Worm (Caenorhabditis elegans) whole organism, young adult: ENCODE results near the gene F37H8.5.

ENCODE experiments used
- B0261.1 ChIP-seq: sonication (generic microtip); optimal IDR thresholded peaks from 2 replicates; lab custom pipeline; 2016; ENCODE audit warnings: mild to moderate bottlenecking, missing genetic modification characterization, moderate library complexity, missing compliant biosample characterization
- B0336.3 ChIP-seq: fragments of 200-800 bp; sonication (Bioruptor generic); IDR thresholded peaks from 2 replicates; pipeline ENCODE4 v1.3.6; 2022; ENCODE audit warnings: missing genetic modification characterization, missing compliant biosample characterization
- D2030.7 ChIP-seq: fragments of 200-800 bp; sonication (Bioruptor generic); IDR thresholded peaks from 2 replicates; pipeline ENCODE4 v1.3.6; 2022; ENCODE audit warnings: missing genetic modification reagents, missing genetic modification characterization, missing compliant biosample characterization
- F10E7.11 ChIP-seq: sonication (generic microtip); optimal IDR thresholded peaks from 2 replicates; lab custom pipeline; 2017; ENCODE audit warnings: mild to moderate bottlenecking, missing genetic modification characterization, moderate library complexity, missing compliant biosample characterization
- F37B4.10 ChIP-seq: fragments of 200-800 bp; sonication (Bioruptor generic); IDR thresholded peaks from 2 replicates; pipeline ENCODE4 v1.3.6; 2022; ENCODE audit warnings: missing genetic modification characterization, missing compliant biosample characterization
- F49E8.2 ChIP-seq: sonication (generic microtip); optimal IDR thresholded peaks from 3 replicates; lab custom pipeline; 2017; ENCODE audit warnings: missing genetic modification characterization, mild to moderate bottlenecking, missing compliant biosample characterization, antibody characterized with exemption, moderate library complexity; ENCODE audit not compliant: insufficient read depth
- F52B5.7 ChIP-seq: sonication (generic microtip); optimal IDR thresholded peaks from 2 replicates; lab custom pipeline; 2016; ENCODE audit warnings: mild to moderate bottlenecking, missing genetic modification characterization, missing compliant biosample characterization
- F55B11.4 ChIP-seq: sonication (generic microtip); optimal IDR thresholded peaks from 2 replicates; lab custom pipeline; 2016; ENCODE audit warnings: missing compliant biosample characterization, missing genetic modification characterization, borderline replicate concordance; ENCODE audit not compliant: insufficient read depth
- K11D2.4 ChIP-seq: fragments of 200-800 bp; sonication (Bioruptor generic); IDR thresholded peaks from 2 replicates; pipeline ENCODE4 v1.3.6; 2022; ENCODE audit warnings: missing genetic modification reagents, missing genetic modification characterization, missing compliant biosample characterization
- Y53F4B.3 ChIP-seq: fragments of 200-800 bp; sonication (Bioruptor generic); IDR thresholded peaks from 2 replicates; pipeline ENCODE4 v1.3.6; 2022; ENCODE audit warnings: missing genetic modification reagents, missing genetic modification characterization, missing compliant biosample characterization
- Y67H2A.10 ChIP-seq: fragments of 200-800 bp; sonication (Bioruptor generic); conservative IDR thresholded peaks from 2 replicates; pipeline ENCODE4 v1.3.6; 2022; ENCODE audit warnings: missing genetic modification reagents, missing genetic modification characterization, missing compliant biosample characterization
- Y95B8A.8 ChIP-seq: fragments of 200-800 bp; sonication (Bioruptor generic); IDR thresholded peaks from 2 replicates; pipeline ENCODE4 v1.3.6; 2022; ENCODE audit warnings: missing genetic modification reagents, missing genetic modification characterization, missing compliant biosample characterization
- ZK185.1 ChIP-seq: sonication (generic microtip); optimal IDR thresholded peaks from 2 replicates; lab custom pipeline; 2016; ENCODE audit warnings: mild to moderate bottlenecking, missing genetic modification characterization, missing compliant biosample characterization; ENCODE audit not compliant: poor library complexity, severe bottlenecking
- attf-3 ChIP-seq: fragments of 200-800 bp; sonication (Bioruptor generic); conservative IDR thresholded peaks from 2 replicates; pipeline ENCODE4 v1.3.6; 2022; ENCODE audit warnings: missing genetic modification reagents, missing genetic modification characterization, missing compliant biosample characterization
- bed-2 ChIP-seq: fragments of 200-800 bp; sonication (Bioruptor generic); IDR thresholded peaks from 2 replicates; pipeline ENCODE4 v1.3.6; 2022; ENCODE audit warnings: missing genetic modification reagents, missing genetic modification characterization, missing compliant biosample characterization
- cebp-1 ChIP-seq, 2 experiments: fragments of 200-800 bp in 1 of 2; sonication (Bioruptor generic) in 1 of 2; sonication (generic microtip) in 1 of 2; IDR thresholded peaks in 1 of 2; optimal IDR thresholded peaks in 1 of 2; 2 replicates each; pipeline versions ENCODE4 v1.3.6 to Lab custom; 2017 to 2022; ENCODE audit warnings: missing compliant biosample characterization in 2 of 2, missing genetic modification characterization in 2 of 2, mild to moderate bottlenecking in 1 of 2, missing genetic modification reagents in 1 of 2, moderate library complexity in 1 of 2
- cebp-2 ChIP-seq: fragments of 200-800 bp; sonication (Bioruptor generic); IDR thresholded peaks from 2 replicates; pipeline ENCODE4 v1.3.6; 2022; ENCODE audit warnings: missing genetic modification characterization, missing compliant biosample characterization
- ceh-100 ChIP-seq: fragments of 200-800 bp; sonication (Bioruptor generic); IDR thresholded peaks from 2 replicates; pipeline ENCODE4 v1.3.6; 2022; ENCODE audit warnings: missing genetic modification reagents, missing genetic modification characterization, missing compliant biosample characterization
- ceh-27 ChIP-seq: fragments of 200-800 bp; sonication (Bioruptor generic); optimal IDR thresholded peaks from 2 replicates; lab custom pipeline; 2018; ENCODE audit warnings: mild to moderate bottlenecking, missing genetic modification characterization, moderate library complexity, missing compliant biosample characterization
- dox-1 ChIP-seq: fragments of 200-800 bp; sonication (Bioruptor generic); IDR thresholded peaks from 2 replicates; pipeline ENCODE4 v1.3.6; 2022; ENCODE audit warnings: missing genetic modification reagents, missing genetic modification characterization, missing compliant biosample characterization
- dpff-1 ChIP-seq: sonication (generic microtip); optimal IDR thresholded peaks from 2 replicates; lab custom pipeline; 2017; ENCODE audit warnings: mild to moderate bottlenecking, missing genetic modification characterization, missing compliant biosample characterization
- dpl-1 ChIP-seq: fragments of 150-350 bp; optimal IDR thresholded peaks from 2 replicates; lab custom pipeline; 2014; ENCODE audit warnings: missing biosample characterization, missing genetic modification reagents, missing genetic modification characterization
- efl-1 ChIP-seq: fragments of 150-350 bp; optimal IDR thresholded peaks from 2 replicates; lab custom pipeline; 2014; ENCODE audit warnings: missing biosample characterization, missing genetic modification reagents, missing genetic modification characterization
- egl-44 ChIP-seq: fragments of 200-800 bp; sonication (Bioruptor generic); IDR thresholded peaks from 2 replicates; pipeline ENCODE4 v1.3.6; 2022; ENCODE audit warnings: missing genetic modification reagents, missing genetic modification characterization, missing compliant biosample characterization
- fkh-3 ChIP-seq: sonication (generic microtip); optimal IDR thresholded peaks from 2 replicates; lab custom pipeline; 2016; ENCODE audit warnings: mild to moderate bottlenecking, missing genetic modification characterization, missing compliant biosample characterization
- hmg-1.2 ChIP-seq: fragments of 200-800 bp; sonication (Bioruptor generic); IDR thresholded peaks from 2 replicates; pipeline ENCODE4 v1.3.6; 2022; ENCODE audit warnings: missing genetic modification reagents, missing genetic modification characterization, missing compliant biosample characterization
- hsf-1 ChIP-seq: fragments of 200-800 bp; sonication (Bioruptor generic); IDR thresholded peaks from 2 replicates; pipeline ENCODE4 v1.3.6; 2022; ENCODE audit warnings: missing genetic modification reagents, missing genetic modification characterization, missing compliant biosample characterization
- let-526 ChIP-seq: fragments of 200-800 bp; sonication (Bioruptor generic); IDR thresholded peaks from 2 replicates; pipeline ENCODE4 v1.3.6; 2022; ENCODE audit warnings: missing genetic modification reagents, missing genetic modification characterization, missing compliant biosample characterization
- let-607 ChIP-seq, 2 experiments: fragments of 200-800 bp in 1 of 2; sonication (Bioruptor generic) in 1 of 2; sonication (generic microtip) in 1 of 2; optimal IDR thresholded peaks; 2 replicates each; lab custom pipeline; 2016 to 2018; ENCODE audit warnings: mild to moderate bottlenecking in 2 of 2, missing compliant biosample characterization in 2 of 2, missing genetic modification characterization in 2 of 2, moderate library complexity in 2 of 2, missing genotype in 1 of 2
- lin-40 ChIP-seq: sonication (generic microtip); optimal IDR thresholded peaks from 2 replicates; lab custom pipeline; 2016; ENCODE audit warnings: missing genetic modification characterization, mild to moderate bottlenecking, missing compliant biosample characterization, missing genotype, missing genetic modification reagents
- lin-54 ChIP-seq: fragments of 200-800 bp; sonication (Bioruptor generic); optimal IDR thresholded peaks from 2 replicates; lab custom pipeline; 2018; ENCODE audit warnings: mild to moderate bottlenecking, missing genetic modification characterization, missing compliant biosample characterization
- lsl-1 ChIP-seq: fragments of 200-800 bp; sonication (Bioruptor generic); optimal IDR thresholded peaks from 2 replicates; lab custom pipeline; 2018; ENCODE audit warnings: mild to moderate bottlenecking, missing genetic modification characterization, moderate library complexity, missing compliant biosample characterization
- lsy-27 ChIP-seq: sonication (generic microtip); optimal IDR thresholded peaks from 2 replicates; lab custom pipeline; 2017; ENCODE audit warnings: missing genetic modification characterization, mild to moderate bottlenecking, missing compliant biosample characterization, antibody characterized with exemption, missing genotype, borderline replicate concordance; ENCODE audit not compliant: insufficient read depth
- madf-8 ChIP-seq: fragments of 200-800 bp; sonication (Bioruptor generic); conservative IDR thresholded peaks from 2 replicates; pipeline ENCODE4 v1.3.6; 2022; ENCODE audit warnings: missing genetic modification reagents, missing genetic modification characterization, missing compliant biosample characterization
- mcd-1 ChIP-seq: fragments of 200-800 bp; sonication (Bioruptor generic); IDR thresholded peaks from 2 replicates; pipeline ENCODE4 v1.3.6; 2022; ENCODE audit warnings: missing genetic modification reagents, missing genetic modification characterization, missing compliant biosample characterization
- mxl-1 ChIP-seq: sonication (generic microtip); optimal IDR thresholded peaks from 2 replicates; lab custom pipeline; 2016; ENCODE audit warnings: missing genetic modification characterization, missing compliant biosample characterization
- nhr-27 ChIP-seq: fragments of 200-800 bp; sonication (Bioruptor generic); optimal IDR thresholded peaks from 2 replicates; lab custom pipeline; 2018; ENCODE audit warnings: mild to moderate bottlenecking, missing genetic modification characterization, moderate library complexity, missing compliant biosample characterization
- rcor-1 ChIP-seq: fragments of 200-800 bp; sonication (Bioruptor generic); IDR thresholded peaks from 2 replicates; pipeline ENCODE4 v1.3.6; 2022; ENCODE audit warnings: missing genetic modification reagents, missing genetic modification characterization, missing compliant biosample characterization
- rpc-1 ChIP-seq, 2 experiments: fragments of 150-350 bp in 1 of 2; sonication (generic microtip) in 1 of 2; optimal IDR thresholded peaks; 2 replicates each; lab custom pipeline; 2014 to 2018; ENCODE audit warnings: missing biosample characterization in 1 of 2, missing genetic modification characterization in 1 of 2, missing genetic modification reagents in 1 of 2, missing genotype in 1 of 2
- snpc-3.4 ChIP-seq: sonication (generic microtip); optimal IDR thresholded peaks from 2 replicates; lab custom pipeline; 2017; ENCODE audit warnings: missing genetic modification characterization, mild to moderate bottlenecking, missing compliant biosample characterization, antibody characterized with exemption, moderate library complexity, missing genotype, missing genetic modification reagents
- tbp1 ChIP-seq: fragments of 200-800 bp; sonication (Bioruptor generic); optimal IDR thresholded peaks from 2 replicates; lab custom pipeline; 2018; ENCODE audit warnings: mild to moderate bottlenecking, missing genetic modification characterization, missing compliant biosample characterization
- unc-130 ChIP-seq: sonication (generic microtip); optimal IDR thresholded peaks from 2 replicates; lab custom pipeline; 2016; ENCODE audit warnings: missing genetic modification reagents, missing genetic modification characterization, missing compliant biosample characterization
- zfh-2 ChIP-seq: fragments of 200-800 bp; sonication (Bioruptor generic); conservative IDR thresholded peaks from 2 replicates; pipeline ENCODE4 v1.3.6; 2022; ENCODE audit warnings: missing genetic modification reagents, missing genetic modification characterization, missing compliant biosample characterization
- zim-3 ChIP-seq: sonication (generic microtip); optimal IDR thresholded peaks from 2 replicates; lab custom pipeline; 2017; ENCODE audit warnings: mild to moderate bottlenecking, missing genetic modification characterization, moderate library complexity, missing compliant biosample characterization
- ztf-18 ChIP-seq: sonication (generic microtip); optimal IDR thresholded peaks from 2 replicates; lab custom pipeline; 2016; ENCODE audit warnings: missing genotype, mild to moderate bottlenecking, missing genetic modification characterization, missing compliant biosample characterization
- ztf-28 ChIP-seq: fragments of 200-800 bp; sonication (Bioruptor generic); IDR thresholded peaks from 2 replicates; pipeline ENCODE4 v1.3.6; 2022; ENCODE audit warnings: missing genetic modification reagents, missing genetic modification characterization, missing compliant biosample characterization

Gene F37H8.5

DNA sequence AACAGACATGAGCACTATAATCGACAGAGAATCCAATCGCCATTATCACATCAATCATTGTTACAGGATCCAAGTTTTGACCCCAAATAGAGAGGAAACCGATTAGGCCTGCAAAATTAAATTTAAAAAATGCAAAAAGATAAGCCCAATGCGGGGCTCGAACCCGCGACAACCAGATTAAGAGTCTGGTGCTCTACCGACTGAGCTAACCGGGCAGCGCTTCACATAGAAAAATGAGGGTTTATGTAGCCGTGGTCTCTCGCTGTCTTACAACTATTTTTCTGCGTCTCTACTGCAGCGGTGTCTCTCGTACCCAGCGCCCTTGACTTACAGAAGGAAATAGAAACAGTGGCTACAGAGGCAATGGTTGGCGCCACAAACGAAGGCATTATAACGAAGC lies 30.3 kb upstream of the F37H8.5 start (continued):
- no peak for TF ChIP-seq bed-2
- TF ChIP-seq ztf-28 (GFP tag; lab: Robert Waterston, UW), result 0 out of 2 replicates have a peak, but pooled peaks have one; percentile 51
- TF ChIP-seq ZK185.1 (tag; lab: Kevin White, UChicago), result peak; percentile 85
- TF ChIP-seq F55B11.4 (tag; lab: Kevin White, UChicago), result no peak
- TF ChIP-seq Y95B8A.8 (GFP tag; lab: Robert Waterston, UW), result 0 out of 2 replicates have a peak, but pooled peaks have one; percentile 47
- TF ChIP-seq lsy-27, result no peak
- peak; percentile 86 for TF ChIP-seq hmg-1.2 (GFP tag; lab: Robert Waterston, UW)
- TF ChIP-seq Y67H2A.10, result no peak
- peak; percentile 63 for TF ChIP-seq ztf-18 (tag; lab: Kevin White, UChicago)
- TF ChIP-seq B0261.1 (tag; lab: Kevin White, UChicago), result peak; percentile 88
- TF ChIP-seq zfh-2 (GFP tag; lab: Robert Waterston, UW), result 0 out of 2 replicates have a peak, but pooled peaks have one; percentile 19
- TF ChIP-seq rpc-1 (optimal IDR thresholded peaks at IDR 0.05; lab: Kevin White, UChicago), result peak; percentile 74
- peak; percentile 88 for TF ChIP-seq rpc-1 (tag; optimal IDR thresholded peaks at IDR 0.05; lab: Kevin White, UChicago)
- no peak for TF ChIP-seq dpff-1 (tag; lab: Kevin White, UChicago)
- peak; percentile 73 for TF ChIP-seq dox-1
- 0 out of 2 replicates have a peak, but pooled peaks have one; percentile 25 for TF ChIP-seq Y53F4B.3
- TF ChIP-seq F49E8.2 (tag; lab: Kevin White, UChicago), result peak; percentile 32
- TF ChIP-seq mcd-1, result peak; percentile 69
- TF ChIP-seq hsf-1 (GFP tag; lab: Robert Waterston, UW), result no peak
- TF ChIP-seq tbp1, result peak; percentile 98
- no peak for TF ChIP-seq F37B4.10 (GFP tag; lab: Robert Waterston, UW)
- peak; percentile 59; the same call in 1 of the 2 replicates for TF ChIP-seq D2030.7 (GFP tag; lab: Robert Waterston, UW)
- TF ChIP-seq ceh-27 (GFP tag; lab: Kevin White, UChicago), result peak; percentile 19
- TF ChIP-seq dpl-1 (GFP tag; lab: Kevin White, UChicago), result no peak
- TF ChIP-seq let-526, result 0 out of 2 replicates have a peak, but pooled peaks have one; percentile 11
- TF ChIP-seq attf-3 (GFP tag; lab: Robert Waterston, UW), result 0 out of 2 replicates have a peak, but pooled peaks have one; percentile 22
- TF ChIP-seq F10E7.11 (tag; lab: Kevin White, UChicago), result no peak
- no peak for TF ChIP-seq nhr-27
- no peak for TF ChIP-seq cebp-1 (GFP tag; IDR thresholded peaks at IDR 0.05; lab: Robert Waterston, UW)
- TF ChIP-seq cebp-1 (tag; optimal IDR thresholded peaks at IDR 0.05; lab: Kevin White, UChicago), result peak; percentile 64
- peak; percentile 33 for TF ChIP-seq lin-40
- TF ChIP-seq ceh-100 (GFP tag; lab: Robert Waterston, UW), result peak; percentile 40
- TF ChIP-seq egl-44 (GFP tag; lab: Robert Waterston, UW), result peak; percentile 68; the same call in 1 of the 2 replicates
- TF ChIP-seq lsl-1 (GFP tag; lab: Kevin White, UChicago), result peak; percentile 47
- TF ChIP-seq mxl-1 (tag; lab: Kevin White, UChicago), result peak; percentile 82
- TF ChIP-seq zim-3 (tag; lab: Kevin White, UChicago), result no peak
- TF ChIP-seq efl-1, result no peak
- TF ChIP-seq madf-8 (GFP tag; lab: Robert Waterston, UW), result peak; percentile 19; the same call in 1 of the 2 replicates
- peak; percentile 45 for TF ChIP-seq snpc-3.4
- TF ChIP-seq let-607 (tag; optimal IDR thresholded peaks at IDR 0.05; lab: Kevin White, UChicago), result peak in 1 of 2 experiments; percentile 33
- peak; percentile 3 for TF ChIP-seq fkh-3 (tag; lab: Kevin White, UChicago)
- TF ChIP-seq B0336.3 (GFP tag; lab: Robert Waterston, UW), result peak; percentile 37; the same call in 1 of the 2 replicates
- TF ChIP-seq lin-54 (GFP tag; lab: Kevin White, UChicago), result peak; percentile 53
- no peak for TF ChIP-seq cebp-2 (GFP tag; lab: Robert Waterston, UW)
- peak; percentile 4 for TF ChIP-seq unc-130 (GFP tag; lab: Kevin White, UChicago)
- TF ChIP-seq K11D2.4, result 0 out of 2 replicates have a peak, but pooled peaks have one; percentile 46
- peak; percentile 56; the same call in 1 of the 2 replicates for TF ChIP-seq rcor-1 (GFP tag; lab: Robert Waterston, UW)
- TF ChIP-seq F52B5.7 (tag; lab: Kevin White, UChicago), result no peak
